Fruit fly (Drosophila melanogaster) whole organism, embryonic: Measurements from ENCODE around the gene Bcat.

Experiments
- Atf3 ChIP-seq: fragments of 200-800 bp; sonication (Bioruptor generic); optimal IDR thresholded peaks from 3 replicates; lab custom pipeline; 2016; ENCODE audit warnings: missing biosample characterization, missing genetic modification characterization
- Atf6 ChIP-seq: fragments of 200-800 bp; sonication (Bioruptor generic); IDR thresholded peaks from 2 replicates; pipeline ENCODE4 v1.3.6; 2022; ENCODE audit warnings: missing biosample characterization, missing genetic modification characterization
- Bgb ChIP-seq: fragments of 200-800 bp; sonication (Bioruptor generic); IDR thresholded peaks from 2 replicates; pipeline ENCODE4 v1.3.6; 2022; ENCODE audit warnings: missing biosample characterization, missing genetic modification characterization; ENCODE audit not compliant: partially characterized antibody
- CG10209 ChIP-seq: fragments of 200-800 bp; sonication (Bioruptor generic); optimal IDR thresholded peaks from 3 replicates; lab custom pipeline; 2017; ENCODE audit warnings: missing biosample characterization, mild to moderate bottlenecking, missing genetic modification characterization, missing genetic modification reagents
- CG10321 ChIP-seq: fragments of 200-800 bp; sonication (Bioruptor generic); IDR thresholded peaks from 2 replicates; pipeline ENCODE4 v1.3.6; 2022; ENCODE audit warnings: missing biosample characterization, missing genetic modification characterization
- CG10979 ChIP-seq: fragments of 200-800 bp; sonication (Bioruptor generic); optimal IDR thresholded peaks from 2 replicates; lab custom pipeline; 2018; ENCODE audit warnings: missing biosample characterization, mild to moderate bottlenecking, missing genetic modification characterization, moderate library complexity
- CG13123 ChIP-seq: fragments of 200-800 bp; sonication (Bioruptor generic); optimal IDR thresholded peaks from 2 replicates; lab custom pipeline; 2016; ENCODE audit warnings: missing biosample characterization, missing genetic modification characterization
- CG13287 ChIP-seq: fragments of 200-800 bp; sonication (Bioruptor generic); IDR thresholded peaks from 2 replicates; pipeline ENCODE4 v1.3.6; 2022; ENCODE audit warnings: missing biosample characterization, missing genetic modification characterization; ENCODE audit not compliant: partially characterized antibody
- CG13894 ChIP-seq: fragments of 200-800 bp; sonication (Bioruptor generic); optimal IDR thresholded peaks from 3 replicates; lab custom pipeline; 2018; ENCODE audit warnings: missing biosample characterization, mild to moderate bottlenecking, missing genetic modification characterization, moderate library complexity
- CG14710 ChIP-seq: fragments of 200-800 bp; sonication (Bioruptor generic); optimal IDR thresholded peaks from 3 replicates; lab custom pipeline; 2019; ENCODE audit warnings: missing biosample characterization, mild to moderate bottlenecking, missing genetic modification characterization, moderate library complexity
- CG15073 ChIP-seq: fragments of 200-800 bp; sonication (Bioruptor generic); optimal IDR thresholded peaks from 2 replicates; lab custom pipeline; 2016; ENCODE audit warnings: missing biosample characterization, missing genetic modification characterization
- CG17568 ChIP-seq: fragments of 200-800 bp; sonication (Bioruptor generic); optimal IDR thresholded peaks from 2 replicates; lab custom pipeline; 2018; ENCODE audit warnings: missing biosample characterization, mild to moderate bottlenecking, missing genetic modification characterization, moderate library complexity
- CG17829 ChIP-seq: fragments of 200-800 bp; optimal IDR thresholded peaks from 2 replicates; lab custom pipeline; 2019; ENCODE audit warnings: missing biosample characterization, mild to moderate bottlenecking, missing genetic modification characterization, moderate library complexity
- CG18764 ChIP-seq: fragments of 200-800 bp; sonication (Bioruptor generic); optimal IDR thresholded peaks from 3 replicates; lab custom pipeline; 2016; ENCODE audit warnings: missing biosample characterization, missing genetic modification characterization
- CG2116 ChIP-seq: fragments of 200-800 bp; sonication (Bioruptor generic); optimal IDR thresholded peaks from 3 replicates; lab custom pipeline; 2018; ENCODE audit warnings: missing biosample characterization, mild to moderate bottlenecking, missing genetic modification characterization
- CG2199 ChIP-seq: fragments of 200-800 bp; sonication (Bioruptor generic); IDR thresholded peaks from 3 replicates; pipeline ENCODE4 v1.3.6; 2022; ENCODE audit warnings: missing biosample characterization, missing genetic modification characterization
- CG2889 ChIP-seq: fragments of 200-800 bp; sonication (Bioruptor generic); IDR thresholded peaks from 3 replicates; pipeline ENCODE4 v1.3.6; 2022; ENCODE audit warnings: missing biosample characterization, missing genetic modification characterization
- CG4282 ChIP-seq: fragments of 200-800 bp; sonication (Bioruptor generic); optimal IDR thresholded peaks from 2 replicates; lab custom pipeline; 2016; ENCODE audit warnings: missing biosample characterization, missing genetic modification characterization
- CG4360 ChIP-seq: fragments of 200-800 bp; sonication (Bioruptor generic); IDR thresholded peaks from 2 replicates; pipeline ENCODE4 v1.3.6; 2022; ENCODE audit warnings: missing biosample characterization, missing genetic modification characterization
- CG4424 ChIP-seq: fragments of 200-800 bp; sonication (Bioruptor generic); optimal IDR thresholded peaks from 3 replicates; lab custom pipeline; 2016; ENCODE audit warnings: missing biosample characterization, missing genetic modification characterization
- CG4707 ChIP-seq: fragments of 200-800 bp; sonication (Bioruptor generic); optimal IDR thresholded peaks from 2 replicates; lab custom pipeline; 2018; ENCODE audit warnings: missing biosample characterization, mild to moderate bottlenecking, missing genetic modification characterization, moderate library complexity
- CG6765 ChIP-seq: fragments of 200-800 bp; sonication (Bioruptor generic); optimal IDR thresholded peaks from 3 replicates; lab custom pipeline; 2017; ENCODE audit warnings: missing biosample characterization, mild to moderate bottlenecking, missing genetic modification characterization
- CG7839 ChIP-seq: fragments of 200-800 bp; sonication (Bioruptor generic); optimal IDR thresholded peaks from 3 replicates; lab custom pipeline; 2018; ENCODE audit warnings: missing biosample characterization, mild to moderate bottlenecking, missing genetic modification characterization, moderate library complexity
- CG7928 ChIP-seq: fragments of 200-800 bp; sonication (Bioruptor generic); optimal IDR thresholded peaks from 2 replicates; lab custom pipeline; 2017; ENCODE audit warnings: missing biosample characterization, mild to moderate bottlenecking, missing genetic modification characterization
- CG8924 ChIP-seq: fragments of 200-800 bp; optimal IDR thresholded peaks from 3 replicates; lab custom pipeline; 2019; ENCODE audit warnings: missing biosample characterization, mild to moderate bottlenecking, missing genetic modification characterization, moderate library complexity
- CG9817 ChIP-seq: fragments of 200-800 bp; sonication (Bioruptor generic); optimal IDR thresholded peaks from 2 replicates; lab custom pipeline; 2018; ENCODE audit warnings: missing biosample characterization, mild to moderate bottlenecking, missing genetic modification characterization, moderate library complexity
- Dad ChIP-seq: fragments of 200-800 bp; sonication (Bioruptor generic); optimal IDR thresholded peaks from 3 replicates; lab custom pipeline; 2016; ENCODE audit warnings: missing biosample characterization, missing genetic modification characterization
- Dek ChIP-seq: fragments of 200-800 bp; sonication (Bioruptor generic); optimal IDR thresholded peaks from 3 replicates; lab custom pipeline; 2019; ENCODE audit warnings: missing biosample characterization, mild to moderate bottlenecking, missing genetic modification characterization, moderate library complexity
- Dip2 ChIP-seq: fragments of 200-800 bp; sonication (Bioruptor generic); IDR thresholded peaks from 2 replicates; pipeline ENCODE4 v1.3.6; 2022; ENCODE audit warnings: missing biosample characterization, missing genetic modification characterization
- Dp ChIP-seq: fragments of 200-800 bp; sonication (Bioruptor generic); optimal IDR thresholded peaks from 2 replicates; lab custom pipeline; 2018; ENCODE audit warnings: missing biosample characterization, mild to moderate bottlenecking, missing genetic modification characterization, moderate library complexity
- Ets65A ChIP-seq: fragments of 200-800 bp; sonication (Bioruptor generic); peaks from one replicate; lab custom pipeline; 2016; ENCODE audit warnings: missing biosample characterization, missing genetic modification characterization
- Hey ChIP-seq: fragments of 200-800 bp; sonication (Bioruptor generic); optimal IDR thresholded peaks from 3 replicates; lab custom pipeline; 2018; ENCODE audit warnings: missing biosample characterization, mild to moderate bottlenecking, missing genetic modification characterization
- Hmr ChIP-seq: fragments of 200-800 bp; sonication (Bioruptor generic); optimal IDR thresholded peaks from 3 replicates; lab custom pipeline; 2017; ENCODE audit warnings: mild to moderate bottlenecking, missing biosample characterization, missing genetic modification reagents, missing genetic modification characterization
- Poxn ChIP-seq: fragments of 200-800 bp; sonication (Bioruptor generic); IDR thresholded peaks from 2 replicates; pipeline ENCODE4 v1.3.6; 2022; ENCODE audit warnings: missing biosample characterization, missing genetic modification characterization
- Ptx1 ChIP-seq: fragments of 200-800 bp; sonication (Bioruptor generic); IDR thresholded peaks from 2 replicates; pipeline ENCODE4 v1.3.6; 2022; ENCODE audit warnings: missing biosample characterization, missing genetic modification characterization
- ash1 ChIP-seq: fragments of 200-800 bp; sonication (Bioruptor generic); optimal IDR thresholded peaks from 2 replicates; lab custom pipeline; 2018; ENCODE audit warnings: missing biosample characterization, mild to moderate bottlenecking, missing genetic modification characterization
- bbx ChIP-seq: fragments of 200-800 bp; sonication (Bioruptor generic); IDR thresholded peaks from 2 replicates; pipeline ENCODE4 v1.3.6; 2022; ENCODE audit warnings: missing biosample characterization, missing genetic modification characterization; ENCODE audit not compliant: partially characterized antibody
- ci ChIP-seq: fragments of 200-800 bp; sonication (Bioruptor generic); IDR thresholded peaks from 3 replicates; pipeline ENCODE4 v1.3.6; 2022; ENCODE audit warnings: missing biosample characterization, missing genetic modification characterization
- corto ChIP-seq: fragments of 200-800 bp; sonication (Bioruptor generic); optimal IDR thresholded peaks from 2 replicates; lab custom pipeline; 2016; ENCODE audit warnings: missing biosample characterization, mild to moderate bottlenecking, missing genetic modification characterization, moderate library complexity
- eyg ChIP-seq: fragments of 200-800 bp; sonication (Bioruptor generic); optimal IDR thresholded peaks from 3 replicates; lab custom pipeline; 2016; ENCODE audit warnings: missing biosample characterization, missing genetic modification characterization
- fd3F ChIP-seq: fragments of 200-800 bp; sonication (Bioruptor generic); optimal IDR thresholded peaks from 2 replicates; lab custom pipeline; 2018; ENCODE audit warnings: missing biosample characterization, mild to moderate bottlenecking, missing genetic modification characterization, moderate library complexity
- ftz-f1 ChIP-seq: fragments of 200-800 bp; sonication (Bioruptor generic); optimal IDR thresholded peaks from 2 replicates; lab custom pipeline; 2016; ENCODE audit warnings: missing biosample characterization, missing genetic modification characterization
- klu ChIP-seq: fragments of 200-800 bp; sonication (Bioruptor generic); IDR thresholded peaks from 2 replicates; pipeline ENCODE4 v1.3.6; 2022; ENCODE audit warnings: missing biosample characterization, missing genetic modification characterization
- pan ChIP-seq, 4 experiments: fragments of >200 bp in 3 of 4; fragments of 200-800 bp in 1 of 4; sonication (Bioruptor generic) in 1 of 4; optimal IDR thresholded peaks in 3 of 4; IDR thresholded peaks in 1 of 4; 2 replicates each; pipeline versions ENCODE4 v1.3.6 to Lab custom; 2017 to 2022; ENCODE audit warnings: missing biosample characterization in 2 of 4, missing genetic modification characterization in 2 of 4, mixed read lengths in 1 of 4
- pfk ChIP-seq: fragments of 200-800 bp; sonication (Bioruptor generic); optimal IDR thresholded peaks from 2 replicates; lab custom pipeline; 2018; ENCODE audit warnings: missing biosample characterization, mild to moderate bottlenecking, missing genetic modification characterization, moderate library complexity
- sna ChIP-seq: fragments of 200-800 bp; sonication (Bioruptor generic); IDR thresholded peaks from 2 replicates; pipeline ENCODE4 v1.3.6; 2022; ENCODE audit warnings: missing biosample characterization, missing genetic modification characterization; ENCODE audit not compliant: partially characterized antibody
- so ChIP-seq: fragments of 200-800 bp; sonication (Bioruptor generic); IDR thresholded peaks from 3 replicates; pipeline ENCODE4 v1.3.6; 2022; ENCODE audit warnings: missing biosample characterization, missing genetic modification characterization
- sob ChIP-seq: fragments of 200-800 bp; sonication (Bioruptor generic); IDR thresholded peaks from 2 replicates; pipeline ENCODE4 v1.3.6; 2022; ENCODE audit warnings: missing biosample characterization, missing genetic modification characterization
- toy ChIP-seq: fragments of 200-800 bp; sonication (Bioruptor generic); IDR thresholded peaks from 2 replicates; pipeline ENCODE4 v1.3.6; 2022; ENCODE audit warnings: missing biosample characterization, missing genetic modification characterization
- usp ChIP-seq: fragments of >200 bp; optimal IDR thresholded peaks from 2 replicates; lab custom pipeline; 2017; ENCODE audit warnings: missing biosample characterization, missing genetic modification characterization
- yki ChIP-seq: fragments of >200 bp; optimal IDR thresholded peaks from 3 replicates; lab custom pipeline; 2018
- z ChIP-seq: fragments of 200-800 bp; sonication (Bioruptor generic); IDR thresholded peaks from 3 replicates; pipeline ENCODE4 v1.3.6; 2022; ENCODE audit warnings: missing biosample characterization, missing genetic modification characterization

Bcat gene

dm6 chrX:13403553-13403952 is 6.9 kb downstream of the Bcat start (continued):
- TF ChIP-seq corto (GFP tag; lab: Kevin White, UChicago), result no peak
- TF ChIP-seq sna (GFP tag; lab: Robert Waterston, UW), result no peak
- 0 out of 3 replicates have a peak, but pooled peaks have one; percentile 24 for TF ChIP-seq CG2199 (GFP tag; lab: Robert Waterston, UW)
- no peak for TF ChIP-seq usp
- no peak for TF ChIP-seq CG10979 (tag; lab: Kevin White, UChicago)
- TF ChIP-seq bbx, result no peak
- no peak for TF ChIP-seq z (GFP tag; lab: Robert Waterston, UW)
- no peak for TF ChIP-seq CG9817 (tag; lab: Kevin White, UChicago)
- TF ChIP-seq Hmr, result no peak
- no peak for TF ChIP-seq Bgb (GFP tag; lab: Robert Waterston, UW)
- TF ChIP-seq CG2889 (GFP tag; lab: Robert Waterston, UW), result no peak
- no peak for TF ChIP-seq CG2116 (GFP tag; lab: Kevin White, UChicago)
- peak; percentile 31 for TF ChIP-seq pfk (GFP tag; lab: Kevin White, UChicago)
- TF ChIP-seq CG4282 (GFP tag; lab: Kevin White, UChicago), result no peak
- TF ChIP-seq CG4360 (GFP tag; lab: Robert Waterston, UW), result peak; percentile 26; the same call in 1 of the 2 replicates
- TF ChIP-seq Ptx1 (GFP tag; lab: Robert Waterston, UW), result no peak
- TF ChIP-seq CG17568 (GFP tag; lab: Kevin White, UChicago), result no peak
- no peak for TF ChIP-seq Atf6 (GFP tag; lab: Robert Waterston, UW)
- TF ChIP-seq ftz-f1 (GFP tag; lab: Kevin White, UChicago), result no peak
- no peak for TF ChIP-seq Ets65A (GFP tag; lab: Kevin White, UChicago)
- TF ChIP-seq CG17829, result no peak
- no peak for TF ChIP-seq sob (GFP tag; lab: Robert Waterston, UW)
- no peak for TF ChIP-seq Dad (GFP tag; lab: Kevin White, UChicago)
- no peak for TF ChIP-seq CG13287 (GFP tag; lab: Robert Waterston, UW)
- no peak for TF ChIP-seq CG8924 (tag; lab: Kevin White, UChicago)
- TF ChIP-seq so, result no peak
- TF ChIP-seq Dp (GFP tag; lab: Kevin White, UChicago), result no peak
- TF ChIP-seq Atf3 (GFP tag; lab: Kevin White, UChicago), result no peak
- TF ChIP-seq CG10321 (GFP tag; lab: Robert Waterston, UW), result no peak
- TF ChIP-seq Hey (tag; lab: Kevin White, UChicago), result peak; percentile 55
- TF ChIP-seq CG13894 (tag; lab: Kevin White, UChicago), result peak; percentile 68
- TF ChIP-seq Dip2 (GFP tag; lab: Robert Waterston, UW), result no peak
- TF ChIP-seq yki (lab: Kevin White, UChicago), result no peak
- TF ChIP-seq CG10209 (GFP tag; lab: Kevin White, UChicago), result no peak
- no peak for TF ChIP-seq CG4424 (GFP tag; lab: Kevin White, UChicago)
- TF ChIP-seq CG7928 (GFP tag; lab: Kevin White, UChicago), result no peak
- TF ChIP-seq ci (GFP tag; lab: Robert Waterston, UW), result 0 out of 3 replicates have a peak, but pooled peaks have one; percentile 7
- TF ChIP-seq CG18764 (GFP tag; lab: Kevin White, UChicago), result no peak
- TF ChIP-seq fd3F (GFP tag; lab: Kevin White, UChicago), result no peak
- TF ChIP-seq CG15073 (GFP tag; lab: Kevin White, UChicago), result no peak
- TF ChIP-seq Poxn, result no peak
- TF ChIP-seq CG7839 (tag; lab: Kevin White, UChicago), result no peak
- TF ChIP-seq CG14710 (tag; lab: Kevin White, UChicago), result no peak
- TF ChIP-seq CG4707, result no peak
- TF ChIP-seq CG13123 (GFP tag; lab: Kevin White, UChicago), result no peak
- TF ChIP-seq Dek (tag; lab: Kevin White, UChicago), result no peak
- TF ChIP-seq toy (GFP tag; lab: Robert Waterston, UW), result no peak
- no peak for TF ChIP-seq CG6765 (GFP tag; lab: Kevin White, UChicago)
- no peak for TF ChIP-seq eyg (GFP tag; lab: Kevin White, UChicago)
- TF ChIP-seq klu, result no peak
- TF ChIP-seq pan (optimal IDR thresholded peaks at IDR 0.05; lab: Kevin White, UChicago), result no peak
- TF ChIP-seq pan (GFP tag; optimal IDR thresholded peaks at IDR 0.05 in 1 of 2, IDR thresholded peaks at IDR 0.05 in 1 of 2), result no peak
- TF ChIP-seq ash1 (GFP tag; lab: Kevin White, UChicago), result no peak
